Fruit fly (Drosophila melanogaster) whole organism, embryonic: ENCODE results near the gene Hexo1.

Experiments used
- Ada2b ChIP-seq: fragments of 200-800 bp; sonication (Bioruptor generic); IDR thresholded peaks from 2 replicates; pipeline ENCODE4 v1.3.6; 2022; ENCODE audit warnings: missing biosample characterization, missing genetic modification characterization
- Asciz ChIP-seq: fragments of 200-800 bp; sonication (Bioruptor generic); optimal IDR thresholded peaks from 2 replicates; lab custom pipeline; 2017; ENCODE audit warnings: missing biosample characterization, mild to moderate bottlenecking, missing genetic modification characterization, missing genetic modification reagents
- B-H1 ChIP-seq: fragments of 200-800 bp; sonication (Bioruptor generic); IDR thresholded peaks from 3 replicates; pipeline ENCODE4 v1.3.6; 2022; ENCODE audit warnings: missing biosample characterization, missing genetic modification characterization
- Blimp-1 ChIP-seq: fragments of 200-800 bp; sonication (Bioruptor generic); optimal IDR thresholded peaks from 3 replicates; lab custom pipeline; 2018; ENCODE audit warnings: missing biosample characterization, missing genetic modification characterization, mild to moderate bottlenecking, moderate library complexity, missing genetic modification reagents
- Bteb2 ChIP-seq: fragments of 200-800 bp; sonication (Bioruptor generic); optimal IDR thresholded peaks from 2 replicates; lab custom pipeline; 2016; ENCODE audit warnings: missing biosample characterization, missing genetic modification characterization
- CG10274 ChIP-seq: fragments of 200-800 bp; sonication (Bioruptor generic); optimal IDR thresholded peaks from 3 replicates; lab custom pipeline; 2017; ENCODE audit warnings: missing biosample characterization, mild to moderate bottlenecking, missing genetic modification characterization
- CG10462 ChIP-seq: fragments of 200-800 bp; sonication (Bioruptor generic); optimal IDR thresholded peaks from 2 replicates; lab custom pipeline; 2016; ENCODE audit warnings: missing biosample characterization, missing genetic modification characterization
- CG11695 ChIP-seq: fragments of 200-800 bp; sonication (Bioruptor generic); IDR thresholded peaks from 3 replicates; pipeline ENCODE4 v1.3.6; 2022; ENCODE audit warnings: missing biosample characterization, missing genetic modification characterization
- CG12744 ChIP-seq: fragments of 200-800 bp; sonication (Bioruptor generic); optimal IDR thresholded peaks from 2 replicates; lab custom pipeline; 2016; ENCODE audit warnings: missing biosample characterization, missing genetic modification characterization
- CG12769 ChIP-seq: fragments of 200-800 bp; sonication (Bioruptor generic); optimal IDR thresholded peaks from 2 replicates; lab custom pipeline; 2019; ENCODE audit warnings: missing biosample characterization, mild to moderate bottlenecking, missing genetic modification characterization, moderate library complexity
- CG13424 ChIP-seq: fragments of 200-800 bp; sonication (Bioruptor generic); optimal IDR thresholded peaks from 2 replicates; lab custom pipeline; 2019; ENCODE audit warnings: missing biosample characterization, mild to moderate bottlenecking, missing genetic modification characterization, moderate library complexity
- CG13624 ChIP-seq: fragments of 200-800 bp; sonication (Bioruptor generic); optimal IDR thresholded peaks from 2 replicates; lab custom pipeline; 2016; ENCODE audit warnings: missing biosample characterization, missing genetic modification characterization
- CG14667 ChIP-seq: fragments of 200-800 bp; sonication (Bioruptor generic); IDR thresholded peaks from 2 replicates; pipeline ENCODE4 v1.3.6; 2022; ENCODE audit warnings: missing biosample characterization, missing genetic modification characterization
- CG15269 ChIP-seq: fragments of 200-800 bp; sonication (Bioruptor generic); optimal IDR thresholded peaks from 2 replicates; lab custom pipeline; 2018; ENCODE audit warnings: missing biosample characterization, mild to moderate bottlenecking, missing genetic modification characterization, moderate library complexity
- CG1602 ChIP-seq: fragments of 200-800 bp; sonication (Bioruptor generic); optimal IDR thresholded peaks from 3 replicates; lab custom pipeline; 2016; ENCODE audit warnings: missing biosample characterization, missing genetic modification characterization
- CG1647 ChIP-seq: fragments of 200-800 bp; sonication (Bioruptor generic); optimal IDR thresholded peaks from 3 replicates; lab custom pipeline; 2016; ENCODE audit warnings: missing biosample characterization, missing genetic modification characterization
- CG2678 ChIP-seq: fragments of 200-800 bp; sonication (Bioruptor generic); optimal IDR thresholded peaks from 3 replicates; lab custom pipeline; 2019; ENCODE audit warnings: missing biosample characterization, mild to moderate bottlenecking, missing genetic modification characterization, moderate library complexity
- CG34422 ChIP-seq: fragments of 200-800 bp; sonication (Bioruptor generic); IDR thresholded peaks from 3 replicates; pipeline ENCODE4 v1.3.6; 2022; ENCODE audit warnings: missing biosample characterization, missing genetic modification characterization
- CG4707 ChIP-seq: fragments of 200-800 bp; sonication (Bioruptor generic); optimal IDR thresholded peaks from 2 replicates; lab custom pipeline; 2018; ENCODE audit warnings: missing biosample characterization, mild to moderate bottlenecking, missing genetic modification characterization, moderate library complexity
- CG4820 ChIP-seq: fragments of 200-800 bp; sonication (Bioruptor generic); optimal IDR thresholded peaks from 3 replicates; lab custom pipeline; 2016; ENCODE audit warnings: missing biosample characterization, missing genetic modification characterization
- CG5180 ChIP-seq: fragments of 200-800 bp; sonication (Bioruptor generic); optimal IDR thresholded peaks from 3 replicates; lab custom pipeline; 2017; ENCODE audit warnings: missing biosample characterization, missing genetic modification characterization, mild to moderate bottlenecking, moderate library complexity, missing genetic modification reagents
- CG7357 ChIP-seq: fragments of 200-800 bp; sonication (Bioruptor generic); IDR thresholded peaks from 3 replicates; pipeline ENCODE4 v1.3.6; 2022; ENCODE audit warnings: missing biosample characterization, missing genetic modification characterization
- CG7839 ChIP-seq: fragments of 200-800 bp; sonication (Bioruptor generic); optimal IDR thresholded peaks from 3 replicates; lab custom pipeline; 2018; ENCODE audit warnings: missing biosample characterization, mild to moderate bottlenecking, missing genetic modification characterization, moderate library complexity
- CG9727 ChIP-seq: fragments of 200-800 bp; sonication (Bioruptor generic); optimal IDR thresholded peaks from 3 replicates; lab custom pipeline; 2017; ENCODE audit warnings: missing biosample characterization, mild to moderate bottlenecking, missing genetic modification characterization
- CG9876 ChIP-seq: fragments of 200-800 bp; sonication (Bioruptor generic); optimal IDR thresholded peaks from 2 replicates; lab custom pipeline; 2016; ENCODE audit warnings: missing biosample characterization, missing genetic modification characterization
- CHES-1-like ChIP-seq: fragments of 200-800 bp; sonication (Bioruptor generic); optimal IDR thresholded peaks from 2 replicates; lab custom pipeline; 2016; ENCODE audit warnings: missing biosample characterization, missing genetic modification characterization
- ERR ChIP-seq: fragments of 200-800 bp; sonication (Bioruptor generic); optimal IDR thresholded peaks from 2 replicates; lab custom pipeline; 2016; ENCODE audit warnings: missing biosample characterization, missing genetic modification characterization
- HHEX ChIP-seq: fragments of 200-800 bp; sonication (Bioruptor generic); optimal IDR thresholded peaks from 3 replicates; lab custom pipeline; 2017; ENCODE audit warnings: missing biosample characterization, mild to moderate bottlenecking, missing genetic modification characterization, missing genetic modification reagents
- Jarid2 ChIP-seq: fragments of 200-800 bp; sonication (Bioruptor generic); optimal IDR thresholded peaks from 3 replicates; lab custom pipeline; 2017; ENCODE audit warnings: mild to moderate bottlenecking, missing biosample characterization, missing genetic modification reagents, missing genetic modification characterization
- MTF-1 ChIP-seq: fragments of 200-800 bp; sonication (Bioruptor generic); optimal IDR thresholded peaks from 2 replicates; lab custom pipeline; 2018; ENCODE audit warnings: missing biosample characterization, mild to moderate bottlenecking, missing genetic modification characterization, borderline replicate concordance
- NC2α ChIP-seq: fragments of 200-800 bp; sonication (Bioruptor generic); optimal IDR thresholded peaks from 2 replicates; lab custom pipeline; 2016; ENCODE audit warnings: missing biosample characterization, missing genetic modification characterization
- Oaz ChIP-seq: fragments of 200-800 bp; sonication (Bioruptor generic); IDR thresholded peaks from 2 replicates; pipeline ENCODE4 v1.3.6; 2022; ENCODE audit warnings: missing biosample characterization, missing genetic modification characterization
- Ravus ChIP-seq: fragments of 200-800 bp; sonication (Bioruptor generic); IDR thresholded peaks from 2 replicates; pipeline ENCODE4 v1.3.6; 2022; ENCODE audit warnings: missing biosample characterization, missing genetic modification characterization
- Ssrp ChIP-seq: fragments of 200-800 bp; sonication (Bioruptor generic); optimal IDR thresholded peaks from 2 replicates; lab custom pipeline; 2018; ENCODE audit warnings: missing biosample characterization, mild to moderate bottlenecking, missing genetic modification characterization, moderate library complexity
- Xbp1 ChIP-seq: fragments of 200-800 bp; sonication (Bioruptor generic); optimal IDR thresholded peaks from 3 replicates; lab custom pipeline; 2016; ENCODE audit warnings: missing biosample characterization, mild to moderate bottlenecking, missing genetic modification characterization
- bab2 ChIP-seq: fragments of 200-800 bp; sonication (Bioruptor generic); optimal IDR thresholded peaks from 2 replicates; lab custom pipeline; 2016; ENCODE audit warnings: missing biosample characterization, missing genetic modification characterization
- crol ChIP-seq: fragments of 200-800 bp; sonication (Bioruptor generic); IDR thresholded peaks from 2 replicates; pipeline ENCODE4 v1.3.6; 2022; ENCODE audit warnings: missing biosample characterization, missing genetic modification characterization
- fd102C ChIP-seq: fragments of 200-800 bp; sonication (Bioruptor generic); optimal IDR thresholded peaks from 2 replicates; lab custom pipeline; 2018; ENCODE audit warnings: missing biosample characterization, mild to moderate bottlenecking, missing genetic modification characterization, moderate library complexity
- gcm2 ChIP-seq: fragments of 200-800 bp; sonication (Bioruptor generic); optimal IDR thresholded peaks from 2 replicates; lab custom pipeline; 2016; ENCODE audit warnings: missing biosample characterization, missing genetic modification characterization
- h ChIP-seq: fragments of >200 bp; optimal IDR thresholded peaks from 2 replicates; lab custom pipeline; 2017
- hbn ChIP-seq: fragments of 200-800 bp; sonication (Bioruptor generic); IDR thresholded peaks from 2 replicates; pipeline ENCODE4 v1.3.6; 2022; ENCODE audit warnings: missing biosample characterization, missing genetic modification characterization; ENCODE audit not compliant: partially characterized antibody
- her ChIP-seq: fragments of 200-800 bp; sonication (Bioruptor generic); optimal IDR thresholded peaks from 2 replicates; lab custom pipeline; 2016; ENCODE audit warnings: missing biosample characterization, missing genetic modification characterization
- lab ChIP-seq: fragments of 200-800 bp; sonication (Bioruptor generic); optimal IDR thresholded peaks from 3 replicates; lab custom pipeline; 2017; ENCODE audit warnings: missing biosample characterization, missing genetic modification characterization, mild to moderate bottlenecking, moderate library complexity, missing genetic modification reagents
- mirr ChIP-seq: fragments of 200-800 bp; sonication (Bioruptor generic); optimal IDR thresholded peaks from 3 replicates; lab custom pipeline; 2018; ENCODE audit warnings: missing biosample characterization, mild to moderate bottlenecking, missing genetic modification characterization
- pnt ChIP-seq: fragments of 200-800 bp; sonication (Bioruptor generic); optimal IDR thresholded peaks from 3 replicates; lab custom pipeline; 2016; ENCODE audit warnings: missing biosample characterization, missing genetic modification characterization
- ro ChIP-seq: fragments of 200-800 bp; sonication (Bioruptor generic); IDR thresholded peaks from 2 replicates; pipeline ENCODE4 v1.3.6; 2022; ENCODE audit warnings: missing biosample characterization, missing genetic modification characterization
- row ChIP-seq: fragments of 200-800 bp; sonication (Bioruptor generic); IDR thresholded peaks from 3 replicates; pipeline ENCODE4 v1.3.6; 2022; ENCODE audit warnings: missing biosample characterization, missing genetic modification characterization
- sd ChIP-seq: fragments of 200-800 bp; sonication (Bioruptor generic); optimal IDR thresholded peaks from 3 replicates; lab custom pipeline; 2018; ENCODE audit warnings: missing biosample characterization, mild to moderate bottlenecking, missing genetic modification characterization, moderate library complexity
- shn ChIP-seq: fragments of 200-800 bp; sonication (Bioruptor generic); optimal IDR thresholded peaks from 3 replicates; lab custom pipeline; 2016; ENCODE audit warnings: missing biosample characterization, missing genetic modification characterization
- ssp ChIP-seq: fragments of 200-800 bp; sonication (Bioruptor generic); IDR thresholded peaks from 2 replicates; pipeline ENCODE4 v1.3.6; 2022; ENCODE audit warnings: missing biosample characterization, missing genetic modification characterization
- tgo ChIP-seq: fragments of 200-800 bp; sonication (Bioruptor generic); IDR thresholded peaks from 3 replicates; pipeline ENCODE4 v1.3.6; 2022; ENCODE audit warnings: missing biosample characterization, missing genetic modification characterization
- usp ChIP-seq: fragments of >200 bp; optimal IDR thresholded peaks from 2 replicates; lab custom pipeline; 2017; ENCODE audit warnings: missing biosample characterization, missing genetic modification characterization

The Hexo1 gene

DNA sequence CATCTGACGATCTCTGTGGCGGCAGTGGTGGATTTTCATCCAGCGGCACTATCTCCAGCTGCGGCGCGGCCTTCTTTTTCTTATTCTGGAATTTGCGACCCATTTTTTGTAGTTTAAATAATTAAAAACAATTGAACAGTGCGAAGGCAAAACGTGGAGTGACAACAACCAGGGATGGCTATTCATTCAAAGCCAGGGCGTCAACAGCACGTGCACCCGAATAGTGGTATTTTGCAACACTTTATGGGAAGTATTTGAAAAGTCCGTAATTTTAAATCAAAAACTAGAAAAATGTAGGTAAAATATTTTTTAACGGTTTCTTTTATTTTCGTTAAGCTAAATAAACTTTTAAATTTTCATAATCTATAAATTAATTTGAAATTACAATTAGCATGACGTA lies 5.8 kb upstream of the Hexo1 start, which contains the start of gene CG11583 (continued):
- TF ChIP-seq CG7357 (GFP tag; lab: Robert Waterston, UW) (no peak), CG11695 (GFP tag; lab: Robert Waterston, UW) (no peak), CG4707 (GFP tag; lab: Kevin White, UChicago) (no peak), CG4820 (GFP tag; lab: Kevin White, UChicago) (no peak), CG15269 (tag; lab: Kevin White, UChicago) (no peak), HHEX (GFP tag; lab: Kevin White, UChicago) (peak; percentile 18), h (no peak), lab (GFP tag; lab: Kevin White, UChicago) (no peak), CG12744 (GFP tag; lab: Kevin White, UChicago) (peak; percentile 35), CG13424 (tag; lab: Kevin White, UChicago) (no peak), CG12769 (tag; lab: Kevin White, UChicago) (no peak), NC2α (no peak), CG2678 (tag; lab: Kevin White, UChicago) (no peak), Blimp-1 (no peak), CG13624 (GFP tag; lab: Kevin White, UChicago) (peak; percentile 42), Ada2b (GFP tag; lab: Robert Waterston, UW) (no peak), gcm2 (GFP tag; lab: Kevin White, UChicago) (no peak), Jarid2 (GFP tag; lab: Kevin White, UChicago) (no peak), shn (GFP tag; lab: Kevin White, UChicago) (no peak), Ssrp (tag; lab: Kevin White, UChicago) (no peak), pnt (no peak), ro (GFP tag; lab: Robert Waterston, UW) (no peak), Oaz (GFP tag; lab: Robert Waterston, UW) (no peak), her (GFP tag; lab: Kevin White, UChicago) (peak; percentile 31), Bteb2 (GFP tag; lab: Kevin White, UChicago) (peak; percentile 8), CG14667 (GFP tag; lab: Robert Waterston, UW) (no peak), CG1647 (peak; percentile 55), Xbp1 (GFP tag; lab: Kevin White, UChicago) (peak; percentile 64), usp (no peak), fd102C (GFP tag; lab: Kevin White, UChicago) (no peak), Ravus (GFP tag; lab: Robert Waterston, UW) (no peak), ssp (GFP tag; lab: Robert Waterston, UW) (no peak), CG34422 (peak; percentile 63; the same call in 1 of the 3 replicates), row (GFP tag; lab: Robert Waterston, UW) (peak; percentile 67), Asciz (GFP tag; lab: Kevin White, UChicago) (no peak), CG7839 (tag; lab: Kevin White, UChicago) (no peak), tgo (GFP tag; lab: Robert Waterston, UW) (no peak), sd (tag; lab: Kevin White, UChicago) (no peak), bab2 (peak; percentile 13), CG1602 (GFP tag; lab: Kevin White, UChicago) (peak; percentile 14), CG10274 (GFP tag; lab: Kevin White, UChicago) (no peak), CG5180 (GFP tag; lab: Kevin White, UChicago) (no peak), CHES-1-like (peak; percentile 60), MTF-1 (GFP tag; lab: Kevin White, UChicago) (no peak), hbn (GFP tag; lab: Robert Waterston, UW) (no peak), B-H1 (GFP tag; lab: Robert Waterston, UW) (no peak), CG10462 (GFP tag; lab: Kevin White, UChicago) (no peak), mirr (GFP tag; lab: Kevin White, UChicago) (no peak), ERR (GFP tag; lab: Kevin White, UChicago) (no peak), CG9727 (GFP tag; lab: Kevin White, UChicago) (no peak), crol (GFP tag; lab: Robert Waterston, UW) (no peak), CG9876 (GFP tag; lab: Kevin White, UChicago) (peak; percentile 4)
